Worm (Caenorhabditis elegans) whole organism, L1 larva: ENCODE data around the gene rml-3.

Experiments
- ceh-82 ChIP-seq, 3 experiments: fragments of 150-350 bp in 1 of 3; sonication (generic microtip) in 2 of 3; optimal IDR thresholded peaks; 2 replicates each; lab custom pipeline; 2014 to 2017; ENCODE audit warnings: missing biosample characterization in 3 of 3, missing genetic modification characterization in 3 of 3
- vab-15 ChIP-seq: sonication (generic microtip); optimal IDR thresholded peaks from 2 replicates; lab custom pipeline; 2017; ENCODE audit warnings: missing genotype, mild to moderate bottlenecking, missing genetic modification characterization, missing compliant biosample characterization
- ztf-11 ChIP-seq, 2 experiments: sonication (generic microtip); optimal IDR thresholded peaks; 2 replicates each; lab custom pipeline; 2016 to 2017; ENCODE audit warnings: missing genetic modification characterization in 2 of 2, missing biosample characterization in 1 of 2, missing compliant biosample characterization in 1 of 2

DNA sequence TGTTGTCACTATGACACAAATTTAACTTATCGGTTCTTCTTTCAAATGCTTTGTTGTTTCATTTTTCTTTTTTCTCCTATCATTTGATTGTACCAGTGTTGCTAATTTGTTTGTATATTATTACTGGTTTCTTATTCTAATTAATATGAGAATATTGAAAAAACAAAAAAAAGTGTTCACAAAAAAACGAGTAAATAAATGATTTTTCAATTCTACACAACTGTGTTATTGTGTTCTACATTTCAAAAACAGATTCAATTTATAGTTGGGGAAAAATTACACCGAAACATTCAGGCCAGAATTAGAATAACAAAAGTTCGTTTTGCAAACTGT, 14.7 kb upstream of the rml-3 start:
- no peak for TF ChIP-seq ceh-82 (tag; optimal IDR thresholded peaks at IDR 0.05; lab: Kevin White, UChicago)
- TF ChIP-seq vab-15 (tag; lab: Kevin White, UChicago) = no peak
- no peak for TF ChIP-seq ztf-11 (tag; optimal IDR thresholded peaks at IDR 0.05; lab: Kevin White, UChicago)
